Worm (Caenorhabditis elegans) whole organism, early embryonic: ENCODE results near the gene F32D1.3.

Experiments used
- B0310.2 ChIP-seq: sonication (generic microtip); optimal IDR thresholded peaks from 2 replicates; lab custom pipeline; 2016; ENCODE audit warnings: mild to moderate bottlenecking, missing genetic modification characterization, missing compliant biosample characterization
- F13C5.2 ChIP-seq: sonication (generic microtip); optimal IDR thresholded peaks from 2 replicates; lab custom pipeline; 2017; ENCODE audit warnings: mild to moderate bottlenecking, missing genetic modification characterization, inconsistent platforms, missing compliant biosample characterization
- aly-1 ChIP-seq: sonication (generic microtip); optimal IDR thresholded peaks from 2 replicates; lab custom pipeline; 2016; ENCODE audit warnings: missing genetic modification characterization, missing compliant biosample characterization
- ama-1 ChIP-seq: fragments of 150-350 bp; optimal IDR thresholded peaks from 2 replicates; lab custom pipeline; 2014
- ceh-13 ChIP-seq: fragments of 200-800 bp; sonication (Bioruptor generic); optimal IDR thresholded peaks from 2 replicates; lab custom pipeline; 2018; ENCODE audit warnings: mild to moderate bottlenecking, missing genetic modification characterization, missing compliant biosample characterization
- ceh-36 ChIP-seq: sonication (generic microtip); optimal IDR thresholded peaks from 2 replicates; lab custom pipeline; 2016; ENCODE audit warnings: missing genetic modification characterization, inconsistent platforms, missing compliant biosample characterization
- ets-7 ChIP-seq: sonication (generic microtip); optimal IDR thresholded peaks from 2 replicates; lab custom pipeline; 2016; ENCODE audit warnings: missing genotype, missing genetic modification characterization, missing compliant biosample characterization
- flt-1 ChIP-seq: fragments of 200-800 bp; sonication (Bioruptor generic); IDR thresholded peaks from 2 replicates; pipeline ENCODE4 v1.3.6; 2022; ENCODE audit warnings: missing genetic modification characterization, missing compliant biosample characterization
- hmbx-1 ChIP-seq: sonication (generic microtip); optimal IDR thresholded peaks from 2 replicates; lab custom pipeline; 2016; ENCODE audit warnings: mild to moderate bottlenecking, missing genetic modification characterization, missing compliant biosample characterization
- hmg-4 ChIP-seq: fragments of 200-800 bp; sonication (Bioruptor generic); optimal IDR thresholded peaks from 2 replicates; lab custom pipeline; 2018; ENCODE audit warnings: mild to moderate bottlenecking, missing genetic modification characterization, missing compliant biosample characterization
- hnd-1 ChIP-seq: sonication (generic microtip); optimal IDR thresholded peaks from 2 replicates; lab custom pipeline; 2016; ENCODE audit warnings: missing genetic modification characterization, missing compliant biosample characterization
- pes-1 ChIP-seq: fragments of 200-800 bp; sonication (Bioruptor generic); IDR thresholded peaks from 2 replicates; pipeline ENCODE4 v1.3.6; 2022; ENCODE audit warnings: missing genetic modification reagents, missing genetic modification characterization, missing compliant biosample characterization
- scrt-1 ChIP-seq: fragments of 200-800 bp; sonication (Bioruptor generic); IDR thresholded peaks from 2 replicates; pipeline ENCODE4 v1.3.6; 2022; ENCODE audit warnings: missing genetic modification characterization, missing compliant biosample characterization
- sea-1 ChIP-seq: fragments of 200-800 bp; sonication (Bioruptor generic); conservative IDR thresholded peaks from 2 replicates; pipeline ENCODE4 v1.3.6; 2022; ENCODE audit warnings: missing genetic modification characterization, missing compliant biosample characterization
- tbx-11 ChIP-seq: fragments of 200-800 bp; sonication (Bioruptor generic); IDR thresholded peaks from 2 replicates; pipeline ENCODE4 v1.3.6; 2022; ENCODE audit warnings: missing genetic modification characterization, missing compliant biosample characterization
- tbx-37 ChIP-seq: fragments of 200-800 bp; sonication (Bioruptor generic); conservative IDR thresholded peaks from 2 replicates; pipeline ENCODE4 v1.3.6; 2022; ENCODE audit warnings: missing genetic modification reagents, missing genetic modification characterization, missing compliant biosample characterization
- tra-4 ChIP-seq: sonication (generic microtip); optimal IDR thresholded peaks from 2 replicates; lab custom pipeline; 2017; ENCODE audit warnings: missing genetic modification characterization, missing compliant biosample characterization

F32D1.3 gene

ce11 chrV:4387916-4388315 is 26.5 kb upstream of the F32D1.3 start:
- TF ChIP-seq flt-1 (GFP tag; lab: Robert Waterston, UW) (no peak), ama-1 (lab: Kevin White, UChicago) (no peak)

ce11 chrV:4387402-4387801 is 26.0 kb upstream of the F32D1.3 start, which contains the start of gene F13A2.9:
Gene F13A2.9 (minus strand): TSS chrV:4387502.
- TF ChIP-seq tbx-37 (no peak), tbx-11 (GFP tag; lab: Robert Waterston, UW) (no peak), ceh-36 (no peak), sea-1 (GFP tag; lab: Robert Waterston, UW) (no peak), F13C5.2 (tag; lab: Kevin White, UChicago) (no peak), ceh-13 (GFP tag; lab: Kevin White, UChicago) (no peak), B0310.2 (tag; lab: Kevin White, UChicago) (no peak), hmbx-1 (tag; lab: Kevin White, UChicago) (no peak), ama-1 (lab: Kevin White, UChicago) (no peak), flt-1 (GFP tag; lab: Robert Waterston, UW) (no peak), tra-4 (tag; lab: Kevin White, UChicago) (no peak), ets-7 (no peak), scrt-1 (GFP tag; lab: Robert Waterston, UW) (no peak), hmg-4 (GFP tag; lab: Kevin White, UChicago) (no peak), aly-1 (no peak)

ce11 chrV:4386173-4386572 is 24.8 kb upstream of the F32D1.3 start, which contains the start of gene F13A2.10:
Gene F13A2.10 (minus strand): TSS chrV:4386273.
- TF ChIP-seq sea-1 (GFP tag; lab: Robert Waterston, UW) (no peak), hmbx-1 (tag; lab: Kevin White, UChicago) (no peak), ets-7 (no peak), flt-1 (GFP tag; lab: Robert Waterston, UW) (no peak), hnd-1 (tag; lab: Kevin White, UChicago) (no peak), tbx-37 (no peak)

ce11 chrV:4384482-4384881 is 23.1 kb upstream of the F32D1.3 start, which contains the start of gene F13A2.2:
Gene F13A2.2 (minus strand): TSS chrV:4384582.
- no peak for TF ChIP-seq flt-1 (GFP tag; lab: Robert Waterston, UW)
- TF ChIP-seq sea-1 (GFP tag; lab: Robert Waterston, UW), result no peak
- TF ChIP-seq ceh-36, result no peak
- TF ChIP-seq pes-1, result no peak
- no peak for TF ChIP-seq F13C5.2 (tag; lab: Kevin White, UChicago)
- no peak for TF ChIP-seq ceh-13 (GFP tag; lab: Kevin White, UChicago)
- TF ChIP-seq B0310.2 (tag; lab: Kevin White, UChicago), result no peak
- no peak for TF ChIP-seq scrt-1 (GFP tag; lab: Robert Waterston, UW)
- no peak for TF ChIP-seq tbx-37
- no peak for TF ChIP-seq ama-1 (lab: Kevin White, UChicago)
- TF ChIP-seq hmbx-1 (tag; lab: Kevin White, UChicago), result no peak
- TF ChIP-seq hnd-1 (tag; lab: Kevin White, UChicago), result no peak

ce11 chrV:4382298-4382697 is 20.9 kb upstream of the F32D1.3 start, which contains the start of gene F13A2.1:
Gene F13A2.1 (minus strand): TSS chrV:4382398.
- TF ChIP-seq hmbx-1 (tag; lab: Kevin White, UChicago), result no peak
- no peak for TF ChIP-seq scrt-1 (GFP tag; lab: Robert Waterston, UW)
- no peak for TF ChIP-seq tbx-11 (GFP tag; lab: Robert Waterston, UW)
- TF ChIP-seq tra-4 (tag; lab: Kevin White, UChicago), result no peak
- no peak for TF ChIP-seq flt-1 (GFP tag; lab: Robert Waterston, UW)
- TF ChIP-seq B0310.2 (tag; lab: Kevin White, UChicago), result no peak
- TF ChIP-seq tbx-37, result no peak

ce11 chrV:4377622-4378021 is 16.3 kb upstream of the F32D1.3 start, which contains the start of gene F32D1.8:
Gene F32D1.8 (minus strand): TSS chrV:4377722.
- TF ChIP-seq tra-4 (tag; lab: Kevin White, UChicago) (no peak), tbx-11 (GFP tag; lab: Robert Waterston, UW) (no peak), sea-1 (GFP tag; lab: Robert Waterston, UW) (no peak), ceh-13 (GFP tag; lab: Kevin White, UChicago) (no peak), hmg-4 (GFP tag; lab: Kevin White, UChicago) (no peak), flt-1 (GFP tag; lab: Robert Waterston, UW) (no peak), scrt-1 (GFP tag; lab: Robert Waterston, UW) (no peak), tbx-37 (no peak), pes-1 (no peak), F13C5.2 (tag; lab: Kevin White, UChicago) (no peak), ceh-36 (no peak), ets-7 (no peak), aly-1 (no peak), ama-1 (lab: Kevin White, UChicago) (no peak), hmbx-1 (tag; lab: Kevin White, UChicago) (no peak), B0310.2 (tag; lab: Kevin White, UChicago) (no peak), hnd-1 (tag; lab: Kevin White, UChicago) (no peak)

ce11 chrV:4375807-4376564 is 14.6 kb upstream of the F32D1.3 start, which contains the start of gene F32D1.7:
Gene F32D1.7 (minus strand): TSS chrV:4376173.
- no peak for TF ChIP-seq ceh-36
- no peak for TF ChIP-seq tbx-11 (GFP tag; lab: Robert Waterston, UW)
- no peak for TF ChIP-seq hmbx-1 (tag; lab: Kevin White, UChicago)
- TF ChIP-seq pes-1, result no peak
- no peak for TF ChIP-seq ets-7
- TF ChIP-seq sea-1 (GFP tag; lab: Robert Waterston, UW), result no peak
- TF ChIP-seq hmg-4 (GFP tag; lab: Kevin White, UChicago), result no peak
- no peak for TF ChIP-seq hnd-1 (tag; lab: Kevin White, UChicago)
- TF ChIP-seq B0310.2 (tag; lab: Kevin White, UChicago), result no peak
- TF ChIP-seq F13C5.2 (tag; lab: Kevin White, UChicago), result no peak
- no peak for TF ChIP-seq ama-1 (lab: Kevin White, UChicago)
- no peak for TF ChIP-seq ceh-13 (GFP tag; lab: Kevin White, UChicago)
- no peak for TF ChIP-seq tbx-37
- TF ChIP-seq tra-4 (tag; lab: Kevin White, UChicago), result no peak
- no peak for TF ChIP-seq aly-1
- TF ChIP-seq scrt-1 (GFP tag; lab: Robert Waterston, UW), result no peak
- no peak for TF ChIP-seq flt-1 (GFP tag; lab: Robert Waterston, UW)
